Worm (Caenorhabditis elegans): Measurements from ENCODE around the gene gar-2.

gar-2 gene

ce11 chrIII:6289366-6289765 lies 19.8 kb upstream of the gar-2 start:
- TF ChIP-seq him-1 (tag; optimal IDR thresholded peaks at IDR 0.05) (no peak), dao-5 (tag; optimal IDR thresholded peaks at IDR 0.05) (no peak), W03F9.2 (tag; optimal IDR thresholded peaks at IDR 0.05) (no peak)

ce11 chrIII:6290469-6291182 lies 18.5 kb upstream of the gar-2 start:
- TF ChIP-seq dao-5 (tag; optimal IDR thresholded peaks at IDR 0.05) = no peak
- no peak for TF ChIP-seq W03F9.2 (tag; optimal IDR thresholded peaks at IDR 0.05)
- no peak for TF ChIP-seq him-1 (tag; optimal IDR thresholded peaks at IDR 0.05)

ce11 chrIII:6295972-6296700 lies 13.0 kb upstream of the gar-2 start, which contains the start of gene F47D12.7:
Gene F47D12.7 (minus strand): TSS chrIII:6296022.
- no peak for TF ChIP-seq dao-5 (tag; optimal IDR thresholded peaks at IDR 0.05)
- TF ChIP-seq W03F9.2 (tag; optimal IDR thresholded peaks at IDR 0.05) = no peak
- no peak for TF ChIP-seq him-1 (tag; optimal IDR thresholded peaks at IDR 0.05)

ce11 chrIII:6297599-6297998 lies 11.6 kb upstream of the gar-2 start:
- TF ChIP-seq dao-5 (tag; optimal IDR thresholded peaks at IDR 0.05) = no peak

- TF ChIP-seq W03F9.2 (tag; optimal IDR thresholded peaks at IDR 0.05) = no peak
- no peak for TF ChIP-seq dao-5 (tag; optimal IDR thresholded peaks at IDR 0.05)
- no peak for TF ChIP-seq him-1 (tag; optimal IDR thresholded peaks at IDR 0.05)
These were observed 11.0 kb upstream of the gar-2 start, which contains the start of gene F47D12.3 for ce11 chrIII:6298131-6298530. Gene F47D12.3 (plus strand): TSS chrIII:6298461.

ce11 chrIII:6300297-6300696 lies 8.9 kb upstream of the gar-2 start:
- TF ChIP-seq W03F9.2 (tag; optimal IDR thresholded peaks at IDR 0.05) = no peak
- no peak for TF ChIP-seq him-1 (tag; optimal IDR thresholded peaks at IDR 0.05)
- TF ChIP-seq dao-5 (tag; optimal IDR thresholded peaks at IDR 0.05) = no peak

- no peak for TF ChIP-seq W03F9.2 (tag; optimal IDR thresholded peaks at IDR 0.05)
- no peak for TF ChIP-seq dao-5 (tag; optimal IDR thresholded peaks at IDR 0.05)
- peak; percentile 45 for TF ChIP-seq him-1 (tag; optimal IDR thresholded peaks at IDR 0.05)
These were observed 6.0 kb upstream of the gar-2 start, which contains the start of gene F47D12.9 for ce11 chrIII:6303114-6303647. Gene F47D12.9 (minus strand): TSS chrIII:6303380.

- TF ChIP-seq him-1 (tag; optimal IDR thresholded peaks at IDR 0.05) (no peak), dao-5 (tag; optimal IDR thresholded peaks at IDR 0.05) (no peak), W03F9.2 (tag; optimal IDR thresholded peaks at IDR 0.05) (no peak)
These were observed 5.4 kb upstream of the gar-2 start for ce11 chrIII:6303787-6304186.

- TF ChIP-seq him-1 (tag; optimal IDR thresholded peaks at IDR 0.05) (no peak), W03F9.2 (tag; optimal IDR thresholded peaks at IDR 0.05) (no peak), dao-5 (tag; optimal IDR thresholded peaks at IDR 0.05) (no peak)
These were observed 1.3 kb upstream of the gar-2 start for ce11 chrIII:6307832-6308231.

ce11 chrIII:6310352-6310751 lies 1.2 kb downstream of the gar-2 start:
- TF ChIP-seq him-1 (tag; optimal IDR thresholded peaks at IDR 0.05) (no peak), W03F9.2 (tag; optimal IDR thresholded peaks at IDR 0.05) (no peak), dao-5 (tag; optimal IDR thresholded peaks at IDR 0.05) (no peak)

- TF ChIP-seq him-1 (tag; optimal IDR thresholded peaks at IDR 0.05) (no peak), W03F9.2 (tag; optimal IDR thresholded peaks at IDR 0.05) (no peak), dao-5 (tag; optimal IDR thresholded peaks at IDR 0.05) (no peak)
These were observed 2.3 kb downstream of the gar-2 start for ce11 chrIII:6311452-6311851.

ce11 chrIII:6312244-6312643 lies 3.1 kb downstream of the gar-2 start:
- TF ChIP-seq him-1 (tag; optimal IDR thresholded peaks at IDR 0.05) = no peak
- no peak for TF ChIP-seq dao-5 (tag; optimal IDR thresholded peaks at IDR 0.05)
- TF ChIP-seq W03F9.2 (tag; optimal IDR thresholded peaks at IDR 0.05) = no peak

ce11 chrIII:6315515-6315914 lies 6.3 kb downstream of the gar-2 start:
- TF ChIP-seq him-1 (tag; optimal IDR thresholded peaks at IDR 0.05) (no peak), W03F9.2 (tag; optimal IDR thresholded peaks at IDR 0.05) (no peak), dao-5 (tag; optimal IDR thresholded peaks at IDR 0.05) (no peak)

- no peak for TF ChIP-seq him-1 (tag; optimal IDR thresholded peaks at IDR 0.05)
These were observed 7.6 kb downstream of the gar-2 start for ce11 chrIII:6316795-6317194.
